Fruit fly (Drosophila melanogaster): ENCODE measurements around the gene ovo.
A peak's percentile ranks its signal among the peaks of the same experiment; 100 is the strongest.

ovo gene

dm6 chrX:5041525-5042454 is 6.3 kb upstream of the ovo start (continued):
- TF ChIP-seq Meics (GFP tag; optimal IDR thresholded peaks at IDR 0.05) (peak; percentile 67), MTF-1 (GFP tag; optimal IDR thresholded peaks at IDR 0.05; ENCODE audit: borderline replicate concordance) (no peak), grn (GFP tag; optimal IDR thresholded peaks at IDR 0.05) (no peak), Camta (GFP tag; optimal IDR thresholded peaks at IDR 0.05) (no peak), CG7786 (GFP tag; optimal IDR thresholded peaks at IDR 0.05) (no peak), Rx (GFP tag; IDR thresholded peaks at IDR 0.05) (0 out of 2 replicates have a peak, but pooled peaks have one; percentile 18), Doc2 (GFP tag; IDR thresholded peaks at IDR 0.05) (0 out of 2 replicates have a peak, but pooled peaks have one; percentile 53), nom (GFP tag; optimal IDR thresholded peaks at IDR 0.05) (peak; percentile 31), az2 (GFP tag; optimal IDR thresholded peaks at IDR 0.05) (peak; percentile 24), oc (tag; optimal IDR thresholded peaks at IDR 0.05) (no peak), CG3163 (GFP tag; optimal IDR thresholded peaks at IDR 0.05) (no peak), CG7963 (GFP tag; IDR thresholded peaks at IDR 0.05; ENCODE audit: partially characterized antibody) (no peak), D19B (GFP tag; optimal IDR thresholded peaks at IDR 0.05) (peak; percentile 30), Side (GFP tag; optimal IDR thresholded peaks at IDR 0.05) (peak; percentile 10), Gsc (GFP tag; IDR thresholded peaks at IDR 0.05) (no peak), CG14667 (GFP tag; IDR thresholded peaks at IDR 0.05) (peak; percentile 65), Xbp1 (GFP tag; optimal IDR thresholded peaks at IDR 0.05) (peak; percentile 60), org-1 (GFP tag; optimal IDR thresholded peaks at IDR 0.05) (peak; percentile 39), CG10209 (GFP tag; optimal IDR thresholded peaks at IDR 0.05) (peak; percentile 56), Hr39 (optimal IDR thresholded peaks at IDR 0.05) (no peak), crp (GFP tag; optimal IDR thresholded peaks at IDR 0.05) (no peak), bigmax (GFP tag; optimal IDR thresholded peaks at IDR 0.05) (no peak), h (optimal IDR thresholded peaks at IDR 0.05) (no peak), kah (GFP tag; optimal IDR thresholded peaks at IDR 0.05) (no peak), tin (GFP tag; optimal IDR thresholded peaks at IDR 0.05) (peak; percentile 13), CG9817 (tag; optimal IDR thresholded peaks at IDR 0.05) (peak; percentile 57), CG7928 (GFP tag; optimal IDR thresholded peaks at IDR 0.05) (no peak), CG32767 (GFP tag; IDR thresholded peaks at IDR 0.05) (peak; percentile 62), B-H2 (GFP tag; optimal IDR thresholded peaks at IDR 0.05) (no peak), CG13775 (GFP tag; optimal IDR thresholded peaks at IDR 0.05) (peak; percentile 36), chinmo (GFP tag; IDR thresholded peaks at IDR 0.05; ENCODE audit: partially characterized antibody) (0 out of 4 replicates have a peak, but pooled peaks have one; percentile 24), E2f1 (GFP tag; IDR thresholded peaks at IDR 0.05) (peak; percentile 78), sens-2 (GFP tag; IDR thresholded peaks at IDR 0.05) (peak; percentile 70), crc (GFP tag; optimal IDR thresholded peaks at IDR 0.05) (peak; percentile 2), CG30020 (tag; optimal IDR thresholded peaks at IDR 0.05) (no peak), bab2 (GFP tag; optimal IDR thresholded peaks at IDR 0.05) (peak; percentile 42), CG43689 (GFP tag; IDR thresholded peaks at IDR 0.05) (0 out of 2 replicates have a peak, but pooled peaks have one; percentile 9), slbo (GFP tag; IDR thresholded peaks at IDR 0.05) (peak; percentile 88), CG31224 (GFP tag; IDR thresholded peaks at IDR 0.05) (peak; percentile 79), CG11456 (GFP tag; IDR thresholded peaks at IDR 0.05) (peak; percentile 84), CG16779 (GFP tag; IDR thresholded peaks at IDR 0.05) (no peak; the same call in 1 of the 2 replicates), twi (tag; optimal IDR thresholded peaks at IDR 0.05) (no peak), dpn (GFP tag; optimal IDR thresholded peaks at IDR 0.05) (peak; percentile 31 to 60), da (GFP tag; optimal IDR thresholded peaks at IDR 0.05) (no peak), CG1603 (tag; optimal IDR thresholded peaks at IDR 0.05) (peak; percentile 17), CG12104 (GFP tag; optimal IDR thresholded peaks at IDR 0.05) (peak; percentile 21), Ets65A (GFP tag) (peak; percentile 83), fd64A (GFP tag; optimal IDR thresholded peaks at IDR 0.05) (no peak), Stat92E (GFP tag; optimal IDR thresholded peaks at IDR 0.05) (no peak)

All from whole organism, embryonic.